Fruit fly (Drosophila melanogaster) whole organism, embryonic: ENCODE measurements around the gene CG10068.
A peak's percentile ranks its signal among the peaks of the same experiment; 100 is the strongest.

Experiments
- ATbp ChIP-seq: fragments of 200-800 bp; sonication (Bioruptor generic); optimal IDR thresholded peaks from 2 replicates; lab custom pipeline; 2017; ENCODE audit warnings: missing biosample characterization, mild to moderate bottlenecking, missing genetic modification characterization, missing genetic modification reagents
- CG10147 ChIP-seq: fragments of 200-800 bp; sonication (Bioruptor generic); optimal IDR thresholded peaks from 2 replicates; lab custom pipeline; 2019; ENCODE audit warnings: missing biosample characterization, mild to moderate bottlenecking, missing genetic modification characterization, moderate library complexity
- CG11085 ChIP-seq: fragments of 200-800 bp; sonication (Bioruptor generic); IDR thresholded peaks from 2 replicates; pipeline ENCODE4 v1.3.6; 2022; ENCODE audit warnings: missing biosample characterization, missing genetic modification characterization
- CG11093 ChIP-seq: fragments of 200-800 bp; sonication (Bioruptor generic); IDR thresholded peaks from 3 replicates; pipeline ENCODE4 v1.3.6; 2022; ENCODE audit warnings: missing biosample characterization, missing genetic modification characterization
- CG11560 ChIP-seq: fragments of 200-800 bp; sonication (Bioruptor generic); IDR thresholded peaks from 3 replicates; pipeline ENCODE4 v1.3.6; 2022; ENCODE audit warnings: missing biosample characterization, missing genetic modification characterization
- CG12155 ChIP-seq: fragments of 200-800 bp; sonication (Bioruptor generic); optimal IDR thresholded peaks from 3 replicates; lab custom pipeline; 2016; ENCODE audit warnings: missing biosample characterization, missing genetic modification characterization
- CG14710 ChIP-seq: fragments of 200-800 bp; sonication (Bioruptor generic); optimal IDR thresholded peaks from 3 replicates; lab custom pipeline; 2019; ENCODE audit warnings: missing biosample characterization, mild to moderate bottlenecking, missing genetic modification characterization, moderate library complexity
- CG17568 ChIP-seq: fragments of 200-800 bp; sonication (Bioruptor generic); optimal IDR thresholded peaks from 2 replicates; lab custom pipeline; 2018; ENCODE audit warnings: missing biosample characterization, mild to moderate bottlenecking, missing genetic modification characterization, moderate library complexity
- CG31441 ChIP-seq: fragments of 200-800 bp; sonication (Bioruptor generic); IDR thresholded peaks from 2 replicates; pipeline ENCODE4 v1.3.6; 2022; ENCODE audit warnings: missing biosample characterization, missing genetic modification characterization
- CG34224 ChIP-seq: fragments of 200-800 bp; sonication (Bioruptor generic); IDR thresholded peaks from 3 replicates; pipeline ENCODE4 v1.3.6; 2022; ENCODE audit warnings: missing biosample characterization, missing genetic modification characterization; ENCODE audit not compliant: partially characterized antibody
- CG5245 ChIP-seq: fragments of 200-800 bp; sonication (Bioruptor generic); optimal IDR thresholded peaks from 3 replicates; lab custom pipeline; 2016; ENCODE audit warnings: missing biosample characterization, missing genetic modification characterization
- CG6254 ChIP-seq: fragments of 200-800 bp; sonication (Bioruptor generic); optimal IDR thresholded peaks from 3 replicates; lab custom pipeline; 2017; ENCODE audit warnings: mild to moderate bottlenecking, missing biosample characterization, missing genetic modification reagents, missing genetic modification characterization
- CG7271 ChIP-seq: fragments of 200-800 bp; sonication (Bioruptor generic); optimal IDR thresholded peaks from 2 replicates; lab custom pipeline; 2018; ENCODE audit warnings: missing biosample characterization, mild to moderate bottlenecking, missing genetic modification characterization, moderate library complexity
- CG7987 ChIP-seq: fragments of 200-800 bp; sonication (Bioruptor generic); optimal IDR thresholded peaks from 2 replicates; lab custom pipeline; 2018; ENCODE audit warnings: missing biosample characterization, mild to moderate bottlenecking, missing genetic modification characterization, moderate library complexity
- CG8478 ChIP-seq: fragments of >200 bp; optimal IDR thresholded peaks from 2 replicates; lab custom pipeline; 2018
- Chrac-16 ChIP-seq: fragments of 200-800 bp; sonication (Bioruptor generic); optimal IDR thresholded peaks from 3 replicates; lab custom pipeline; 2016; ENCODE audit warnings: missing biosample characterization, missing genetic modification characterization
- D19B ChIP-seq: fragments of 200-800 bp; sonication (Bioruptor generic); optimal IDR thresholded peaks from 2 replicates; lab custom pipeline; 2017; ENCODE audit warnings: missing biosample characterization, mild to moderate bottlenecking, missing genetic modification characterization
- ERR ChIP-seq: fragments of 200-800 bp; sonication (Bioruptor generic); optimal IDR thresholded peaks from 2 replicates; lab custom pipeline; 2016; ENCODE audit warnings: missing biosample characterization, missing genetic modification characterization
- Ets65A ChIP-seq: fragments of 200-800 bp; sonication (Bioruptor generic); peaks from one replicate; lab custom pipeline; 2016; ENCODE audit warnings: missing biosample characterization, missing genetic modification characterization
- Ets97D ChIP-seq: fragments of 200-800 bp; sonication (Bioruptor generic); optimal IDR thresholded peaks from 3 replicates; lab custom pipeline; 2016; ENCODE audit warnings: missing biosample characterization, missing genetic modification characterization
- Fer1 ChIP-seq: fragments of 200-800 bp; sonication (Bioruptor generic); optimal IDR thresholded peaks from 2 replicates; lab custom pipeline; 2017; ENCODE audit warnings: missing biosample characterization, mild to moderate bottlenecking, missing genetic modification characterization
- Hsf ChIP-seq: fragments of 200-800 bp; sonication (Bioruptor generic); optimal IDR thresholded peaks from 3 replicates; lab custom pipeline; 2016; ENCODE audit warnings: missing biosample characterization, missing genetic modification characterization
- Lim3 ChIP-seq: fragments of 200-800 bp; sonication (Bioruptor generic); IDR thresholded peaks from 2 replicates; pipeline ENCODE4 v1.3.6; 2022; ENCODE audit warnings: missing biosample characterization, missing genetic modification characterization
- MBD-R2 ChIP-seq: fragments of 200-800 bp; sonication (Bioruptor generic); IDR thresholded peaks from 2 replicates; pipeline ENCODE4 v1.3.6; 2022; ENCODE audit warnings: missing biosample characterization, missing genetic modification characterization
- MESR4 ChIP-seq: fragments of 200-800 bp; sonication (Bioruptor generic); optimal IDR thresholded peaks from 2 replicates; lab custom pipeline; 2018; ENCODE audit warnings: missing biosample characterization, mild to moderate bottlenecking, missing genetic modification characterization, moderate library complexity
- Mad ChIP-seq: fragments of 200-800 bp; sonication (Bioruptor generic); optimal IDR thresholded peaks from 2 replicates; lab custom pipeline; 2016; ENCODE audit warnings: missing biosample characterization, missing genetic modification characterization
- NK7.1 ChIP-seq: fragments of 200-800 bp; sonication (Bioruptor generic); optimal IDR thresholded peaks from 3 replicates; lab custom pipeline; 2016; ENCODE audit warnings: missing biosample characterization, missing genetic modification characterization
- Neu2 ChIP-seq: fragments of 200-800 bp; sonication (Bioruptor generic); optimal IDR thresholded peaks from 3 replicates; lab custom pipeline; 2016; ENCODE audit warnings: missing biosample characterization, missing genetic modification characterization, borderline replicate concordance
- NfI ChIP-seq: fragments of 200-800 bp; sonication (Bioruptor generic); optimal IDR thresholded peaks from 3 replicates; lab custom pipeline; 2018; ENCODE audit warnings: missing biosample characterization, mild to moderate bottlenecking, missing genetic modification characterization, moderate library complexity
- PHDP ChIP-seq: fragments of 200-800 bp; sonication (Bioruptor generic); optimal IDR thresholded peaks from 3 replicates; lab custom pipeline; 2018; ENCODE audit warnings: missing biosample characterization, mild to moderate bottlenecking, missing genetic modification characterization, moderate library complexity
- Ptx1 ChIP-seq: fragments of 200-800 bp; sonication (Bioruptor generic); IDR thresholded peaks from 2 replicates; pipeline ENCODE4 v1.3.6; 2022; ENCODE audit warnings: missing biosample characterization, missing genetic modification characterization
- Rfx ChIP-seq: fragments of 200-800 bp; sonication (Bioruptor generic); IDR thresholded peaks from 2 replicates; pipeline ENCODE4 v1.3.6; 2022; ENCODE audit warnings: missing biosample characterization, missing genetic modification characterization
- Scr ChIP-seq: fragments of 200-800 bp; sonication (Bioruptor generic); IDR thresholded peaks from 2 replicates; pipeline ENCODE4 v1.3.6; 2022; ENCODE audit warnings: missing biosample characterization, missing genetic modification characterization; ENCODE audit not compliant: partially characterized antibody
- Ssrp ChIP-seq: fragments of 200-800 bp; sonication (Bioruptor generic); optimal IDR thresholded peaks from 2 replicates; lab custom pipeline; 2018; ENCODE audit warnings: missing biosample characterization, mild to moderate bottlenecking, missing genetic modification characterization, moderate library complexity
- bab2 ChIP-seq: fragments of 200-800 bp; sonication (Bioruptor generic); optimal IDR thresholded peaks from 2 replicates; lab custom pipeline; 2016; ENCODE audit warnings: missing biosample characterization, missing genetic modification characterization
- crc ChIP-seq: fragments of 200-800 bp; sonication (Bioruptor generic); optimal IDR thresholded peaks from 2 replicates; lab custom pipeline; 2016; ENCODE audit warnings: missing biosample characterization, missing genetic modification characterization
- crol ChIP-seq: fragments of 200-800 bp; sonication (Bioruptor generic); IDR thresholded peaks from 2 replicates; pipeline ENCODE4 v1.3.6; 2022; ENCODE audit warnings: missing biosample characterization, missing genetic modification characterization
- esg ChIP-seq: fragments of 200-800 bp; sonication (Bioruptor generic); conservative IDR thresholded peaks from 2 replicates; pipeline ENCODE4 v1.3.6; 2022; ENCODE audit warnings: missing biosample characterization, missing genetic modification characterization
- eve ChIP-seq, 2 experiments: fragments of >200 bp; optimal IDR thresholded peaks; 2 replicates each; lab custom pipeline; 2017; ENCODE audit warnings: missing biosample characterization in 2 of 2, missing genetic modification characterization in 2 of 2
- kah ChIP-seq: fragments of 200-800 bp; sonication (Bioruptor generic); optimal IDR thresholded peaks from 2 replicates; lab custom pipeline; 2018; ENCODE audit warnings: missing biosample characterization, mild to moderate bottlenecking, missing genetic modification characterization
- nerfin-2 ChIP-seq: fragments of 200-800 bp; sonication (Bioruptor generic); IDR thresholded peaks from 2 replicates; pipeline ENCODE4 v1.3.6; 2022; ENCODE audit warnings: missing biosample characterization, missing genetic modification characterization; ENCODE audit not compliant: partially characterized antibody
- pho ChIP-seq: fragments of 200-800 bp; sonication (Bioruptor generic); optimal IDR thresholded peaks from 2 replicates; lab custom pipeline; 2016; ENCODE audit warnings: missing biosample characterization, missing genetic modification characterization
- pita ChIP-seq: fragments of 200-800 bp; sonication (Bioruptor generic); optimal IDR thresholded peaks from 2 replicates; lab custom pipeline; 2017; ENCODE audit warnings: missing biosample characterization, mild to moderate bottlenecking, missing genetic modification characterization
- pnt ChIP-seq: fragments of 200-800 bp; sonication (Bioruptor generic); optimal IDR thresholded peaks from 3 replicates; lab custom pipeline; 2016; ENCODE audit warnings: missing biosample characterization, missing genetic modification characterization
- repo ChIP-seq: fragments of 200-800 bp; sonication (Bioruptor generic); optimal IDR thresholded peaks from 2 replicates; lab custom pipeline; 2016; ENCODE audit warnings: missing biosample characterization, missing genetic modification characterization
- tio ChIP-seq: fragments of 200-800 bp; sonication (Bioruptor generic); optimal IDR thresholded peaks from 2 replicates; lab custom pipeline; 2017; ENCODE audit warnings: missing biosample characterization, missing genetic modification characterization, inconsistent platforms
- ttk ChIP-seq: fragments of 200-800 bp; sonication (Bioruptor generic); IDR thresholded peaks from 2 replicates; pipeline ENCODE4 v2.1.2; 2022; ENCODE audit warnings: missing biosample characterization, missing genetic modification characterization
- vnd ChIP-seq: fragments of 200-800 bp; sonication (Bioruptor generic); IDR thresholded peaks from 3 replicates; pipeline ENCODE4 v1.3.6; 2022; ENCODE audit warnings: missing biosample characterization, missing genetic modification characterization; ENCODE audit not compliant: partially characterized antibody

CG10068 gene

dm6 chr3R:7150544-7151406, 22.9 kb upstream of the CG10068 start, which contains the start of the genes gfzf and Sas-4 (continued):
- TF ChIP-seq CG34224: no peak
- peak; percentile 48; the same call in 1 of the 2 replicates for TF ChIP-seq ttk (GFP tag; lab: Robert Waterston, UW)
- peak; percentile 5 for TF ChIP-seq PHDP
- TF ChIP-seq D19B (GFP tag; lab: Kevin White, UChicago): peak; percentile 34
- TF ChIP-seq CG11093 (GFP tag; lab: Robert Waterston, UW): peak; percentile 80; the same call in 2 of the 3 replicates
- TF ChIP-seq Mad (GFP tag; lab: Kevin White, UChicago): peak; percentile 9
- TF ChIP-seq MBD-R2 (GFP tag; lab: Robert Waterston, UW): peak; percentile 60
- TF ChIP-seq Scr (GFP tag; lab: Robert Waterston, UW): no peak
- peak; percentile 69 for TF ChIP-seq Chrac-16 (GFP tag; lab: Kevin White, UChicago)
- peak; percentile 31 for TF ChIP-seq bab2 (GFP tag; lab: Kevin White, UChicago)
- TF ChIP-seq NK7.1 (GFP tag; lab: Kevin White, UChicago): no peak
- TF ChIP-seq NfI (GFP tag; lab: Kevin White, UChicago): peak; percentile 63
- no peak for TF ChIP-seq nerfin-2 (GFP tag; lab: Robert Waterston, UW)
- TF ChIP-seq crc (GFP tag; lab: Kevin White, UChicago): no peak
- peak; percentile 50 for TF ChIP-seq Hsf (GFP tag; lab: Kevin White, UChicago)
- TF ChIP-seq Lim3: 0 out of 2 replicates have a peak, but pooled peaks have one; percentile 27
- TF ChIP-seq esg (GFP tag; lab: Robert Waterston, UW): peak; percentile 74
- TF ChIP-seq tio (GFP tag; lab: Kevin White, UChicago): no peak
- TF ChIP-seq Ptx1 (GFP tag; lab: Robert Waterston, UW): peak; percentile 73
- no peak for TF ChIP-seq crol (GFP tag; lab: Robert Waterston, UW)
- no peak for TF ChIP-seq CG8478 (lab: Kevin White, UChicago)
- TF ChIP-seq ATbp (GFP tag; lab: Kevin White, UChicago): no peak
- no peak for TF ChIP-seq ERR (GFP tag; lab: Kevin White, UChicago)
- TF ChIP-seq CG6254 (GFP tag; lab: Kevin White, UChicago): no peak
- TF ChIP-seq CG12155: peak; percentile 44
- TF ChIP-seq CG11560 (tag; lab: Robert Waterston, UW): no peak; the same call in 1 of the 3 replicates
- peak; percentile 78 for TF ChIP-seq CG14710

- TF ChIP-seq repo (GFP tag; lab: Kevin White, UChicago) (peak; percentile 87), pita (no peak), Neu2 (GFP tag; lab: Kevin White, UChicago) (no peak), pho (peak; percentile 78), CG7271 (tag; lab: Kevin White, UChicago) (no peak), CG31441 (GFP tag; lab: Robert Waterston, UW) (0 out of 2 replicates have a peak, but pooled peaks have one; percentile 22), eve (GFP tag; optimal IDR thresholded peaks at IDR 0.05; lab: Kevin White, UChicago) (no peak), CG12155 (peak; percentile 86), CG17568 (no peak), Ssrp (tag; lab: Kevin White, UChicago) (peak; percentile 27), pnt (GFP tag; lab: Kevin White, UChicago) (peak; percentile 81), MESR4 (GFP tag; lab: Kevin White, UChicago) (peak; percentile 80), Ets65A (GFP tag; lab: Kevin White, UChicago) (peak; percentile 99), CG10147 (GFP tag; lab: Kevin White, UChicago) (no peak), kah (no peak), CG5245 (peak; percentile 84), vnd (0 out of 3 replicates have a peak, but pooled peaks have one; percentile 13), Rfx (peak; percentile 85), CG11085 (GFP tag; lab: Robert Waterston, UW) (0 out of 2 replicates have a peak, but pooled peaks have one; percentile 38), CG7987 (GFP tag; lab: Kevin White, UChicago) (peak; percentile 78), Fer1 (GFP tag; lab: Kevin White, UChicago) (peak; percentile 92), Ets97D (GFP tag; lab: Kevin White, UChicago) (peak; percentile 82)
Observed at dm6 chr3R:7144245-7144904, 16.5 kb upstream of the CG10068 start, which contains the start of the genes CG14610 and CG2656. CG14610 (minus strand) TSS chr3R:7144295. CG2656 (plus strand) TSS chr3R:7144724.
